Worm (Caenorhabditis elegans): ENCODE measurements around the gene dmsr-12.

ce11 chrV:6780676-6781075 lies 25.6 kb downstream of the dmsr-12 start:
- TF ChIP-seq aly-2 (tag; optimal IDR thresholded peaks at IDR 0.05) (no peak), nhr-11 (tag; optimal IDR thresholded peaks at IDR 0.05) (no peak), ztf-4 (tag; optimal IDR thresholded peaks at IDR 0.05) (no peak), nhr-23 (tag; optimal IDR thresholded peaks at IDR 0.05) (no peak), nfya-1 (tag; optimal IDR thresholded peaks at IDR 0.05; ENCODE audit: insufficient read depth) (no peak), lin-39 (tag; optimal IDR thresholded peaks at IDR 0.05) (no peak)

All from whole organism, L3 larva.